Fruit fly (Drosophila melanogaster) whole organism, embryonic: ENCODE measurements around the gene Blos4.
A peak's percentile ranks its signal among the peaks of the same experiment; 100 is the strongest.

Experiments used
- Aef1 ChIP-seq: fragments of 200-800 bp; sonication (Bioruptor generic); IDR thresholded peaks from 3 replicates; pipeline ENCODE4 v1.3.6; 2022; ENCODE audit warnings: missing biosample characterization, missing genetic modification characterization
- BtbVII ChIP-seq: fragments of 200-800 bp; sonication (Bioruptor generic); optimal IDR thresholded peaks from 3 replicates; lab custom pipeline; 2017; ENCODE audit warnings: missing biosample characterization, mild to moderate bottlenecking, missing genetic modification characterization
- CG11504 ChIP-seq: fragments of 200-800 bp; sonication (Bioruptor generic); optimal IDR thresholded peaks from 3 replicates; lab custom pipeline; 2019; ENCODE audit warnings: missing biosample characterization, mild to moderate bottlenecking, missing genetic modification characterization, moderate library complexity
- CG12942 ChIP-seq: fragments of 200-800 bp; sonication (Bioruptor generic); optimal IDR thresholded peaks from 3 replicates; lab custom pipeline; 2016; ENCODE audit warnings: missing biosample characterization, missing genetic modification characterization
- CG14441 ChIP-seq: fragments of 200-800 bp; sonication (Bioruptor generic); IDR thresholded peaks from 2 replicates; pipeline ENCODE4 v1.3.6; 2022; ENCODE audit warnings: missing biosample characterization, missing genetic modification characterization
- CG1603 ChIP-seq: fragments of 200-800 bp; sonication (Bioruptor generic); optimal IDR thresholded peaks from 2 replicates; lab custom pipeline; 2019; ENCODE audit warnings: missing biosample characterization, mild to moderate bottlenecking, missing genetic modification characterization, moderate library complexity
- CG16815 ChIP-seq: fragments of 200-800 bp; sonication (Bioruptor generic); optimal IDR thresholded peaks from 3 replicates; lab custom pipeline; 2017; ENCODE audit warnings: missing biosample characterization, mild to moderate bottlenecking, missing genetic modification characterization
- CG18011 ChIP-seq: fragments of 200-800 bp; sonication (Bioruptor generic); optimal IDR thresholded peaks from 2 replicates; lab custom pipeline; 2017; ENCODE audit warnings: missing biosample characterization, missing genetic modification characterization, mild to moderate bottlenecking, moderate library complexity, missing genotype
- CG18262 ChIP-seq: fragments of 200-800 bp; optimal IDR thresholded peaks from 3 replicates; lab custom pipeline; 2019; ENCODE audit warnings: missing biosample characterization, mild to moderate bottlenecking, missing genetic modification characterization, moderate library complexity
- CG18599 ChIP-seq: fragments of 200-800 bp; sonication (Bioruptor generic); optimal IDR thresholded peaks from 3 replicates; lab custom pipeline; 2017; ENCODE audit warnings: missing biosample characterization, missing genetic modification characterization, mild to moderate bottlenecking, moderate library complexity, missing genetic modification reagents
- CG2678 ChIP-seq: fragments of 200-800 bp; sonication (Bioruptor generic); optimal IDR thresholded peaks from 3 replicates; lab custom pipeline; 2019; ENCODE audit warnings: missing biosample characterization, mild to moderate bottlenecking, missing genetic modification characterization, moderate library complexity
- CG4282 ChIP-seq: fragments of 200-800 bp; sonication (Bioruptor generic); optimal IDR thresholded peaks from 2 replicates; lab custom pipeline; 2016; ENCODE audit warnings: missing biosample characterization, missing genetic modification characterization
- CG4707 ChIP-seq: fragments of 200-800 bp; sonication (Bioruptor generic); optimal IDR thresholded peaks from 2 replicates; lab custom pipeline; 2018; ENCODE audit warnings: missing biosample characterization, mild to moderate bottlenecking, missing genetic modification characterization, moderate library complexity
- CG7372 ChIP-seq: fragments of 200-800 bp; sonication (Bioruptor generic); IDR thresholded peaks from 2 replicates; pipeline ENCODE4 v1.3.6; 2022; ENCODE audit warnings: missing biosample characterization, missing genetic modification characterization
- CG8290 ChIP-seq, 3 experiments: fragments of 200-800 bp; sonication (Bioruptor generic); optimal IDR thresholded peaks; 2 replicates each; lab custom pipeline; 2016 to 2019; ENCODE audit warnings: missing biosample characterization in 3 of 3, missing genetic modification characterization in 3 of 3, mild to moderate bottlenecking in 2 of 3, moderate library complexity in 1 of 3
- CG8478 ChIP-seq: fragments of >200 bp; optimal IDR thresholded peaks from 2 replicates; lab custom pipeline; 2018
- D19B ChIP-seq: fragments of 200-800 bp; sonication (Bioruptor generic); optimal IDR thresholded peaks from 2 replicates; lab custom pipeline; 2017; ENCODE audit warnings: missing biosample characterization, mild to moderate bottlenecking, missing genetic modification characterization
- Dip3 ChIP-seq: fragments of 200-800 bp; sonication (Bioruptor generic); optimal IDR thresholded peaks from 3 replicates; lab custom pipeline; 2016; ENCODE audit warnings: missing biosample characterization, missing genetic modification characterization
- Drgx ChIP-seq: fragments of 200-800 bp; sonication (Bioruptor generic); IDR thresholded peaks from 2 replicates; pipeline ENCODE4 v1.3.6; 2022; ENCODE audit warnings: missing biosample characterization, missing genetic modification characterization
- E2f1 ChIP-seq: fragments of 200-800 bp; sonication (Bioruptor generic); IDR thresholded peaks from 2 replicates; pipeline ENCODE4 v1.3.6; 2022; ENCODE audit warnings: missing biosample characterization, missing genetic modification characterization
- HHEX ChIP-seq: fragments of 200-800 bp; sonication (Bioruptor generic); optimal IDR thresholded peaks from 3 replicates; lab custom pipeline; 2017; ENCODE audit warnings: missing biosample characterization, mild to moderate bottlenecking, missing genetic modification characterization, missing genetic modification reagents
- HmgZ ChIP-seq: fragments of 200-800 bp; sonication (Bioruptor generic); optimal IDR thresholded peaks from 2 replicates; lab custom pipeline; 2018; ENCODE audit warnings: missing biosample characterization, mild to moderate bottlenecking, missing genetic modification characterization
- Jarid2 ChIP-seq: fragments of 200-800 bp; sonication (Bioruptor generic); optimal IDR thresholded peaks from 3 replicates; lab custom pipeline; 2017; ENCODE audit warnings: mild to moderate bottlenecking, missing biosample characterization, missing genetic modification reagents, missing genetic modification characterization
- Kr ChIP-seq: fragments of 200-800 bp; sonication (Bioruptor generic); optimal IDR thresholded peaks from 2 replicates; lab custom pipeline; 2017; ENCODE audit warnings: missing biosample characterization, mild to moderate bottlenecking, missing genetic modification characterization
- Med ChIP-seq: fragments of 200-800 bp; sonication (Bioruptor generic); peaks from one replicate; lab custom pipeline; 2016; ENCODE audit warnings: missing biosample characterization, missing genetic modification characterization, mild to moderate bottlenecking, inconsistent platforms, moderate library complexity
- Pdp1 ChIP-seq, 2 experiments: fragments of 200-800 bp; sonication (Bioruptor generic); optimal IDR thresholded peaks; 3 replicates each; lab custom pipeline; 2016; ENCODE audit warnings: missing biosample characterization in 2 of 2, missing genetic modification characterization in 2 of 2, mild to moderate bottlenecking in 1 of 2, moderate library complexity in 1 of 2
- Scr ChIP-seq: fragments of 200-800 bp; sonication (Bioruptor generic); IDR thresholded peaks from 2 replicates; pipeline ENCODE4 v1.3.6; 2022; ENCODE audit warnings: missing biosample characterization, missing genetic modification characterization; ENCODE audit not compliant: partially characterized antibody
- Stat92E ChIP-seq, 3 experiments: fragments of >200 bp in 2 of 3; fragments of 200-800 bp in 1 of 3; sonication (Bioruptor generic) in 1 of 3; optimal IDR thresholded peaks; 2 replicates each; lab custom pipeline; 2017 to 2019; ENCODE audit warnings: missing biosample characterization in 3 of 3, missing genetic modification characterization in 3 of 3, mild to moderate bottlenecking in 1 of 3, moderate library complexity in 1 of 3
- bab2 ChIP-seq: fragments of 200-800 bp; sonication (Bioruptor generic); optimal IDR thresholded peaks from 2 replicates; lab custom pipeline; 2016; ENCODE audit warnings: missing biosample characterization, missing genetic modification characterization
- bowl ChIP-seq: fragments of 200-800 bp; sonication (Bioruptor generic); IDR thresholded peaks from 2 replicates; pipeline ENCODE4 v1.3.6; 2022; ENCODE audit warnings: missing biosample characterization, missing genetic modification characterization
- bsh ChIP-seq, 2 experiments: fragments of 200-800 bp; sonication (Bioruptor generic); optimal IDR thresholded peaks; 2 replicates each; lab custom pipeline; 2017 to 2018; ENCODE audit warnings: mild to moderate bottlenecking in 2 of 2, missing biosample characterization in 2 of 2, missing genetic modification characterization in 2 of 2, moderate library complexity in 1 of 2
- crol ChIP-seq: fragments of 200-800 bp; sonication (Bioruptor generic); IDR thresholded peaks from 2 replicates; pipeline ENCODE4 v1.3.6; 2022; ENCODE audit warnings: missing biosample characterization, missing genetic modification characterization
- eve ChIP-seq, 2 experiments: fragments of >200 bp; optimal IDR thresholded peaks; 2 replicates each; lab custom pipeline; 2017; ENCODE audit warnings: missing biosample characterization in 2 of 2, missing genetic modification characterization in 2 of 2
- ewg ChIP-seq: fragments of 200-800 bp; sonication (Bioruptor generic); optimal IDR thresholded peaks from 3 replicates; lab custom pipeline; 2017; ENCODE audit warnings: mild to moderate bottlenecking, missing biosample characterization, missing genetic modification reagents, missing genetic modification characterization
- gce ChIP-seq: fragments of 200-800 bp; sonication (Bioruptor generic); IDR thresholded peaks from 3 replicates; pipeline ENCODE4 v1.3.6; 2022; ENCODE audit warnings: missing biosample characterization, missing genetic modification characterization
- grn ChIP-seq: fragments of 200-800 bp; sonication (Bioruptor generic); optimal IDR thresholded peaks from 3 replicates; lab custom pipeline; 2017; ENCODE audit warnings: missing biosample characterization, missing genetic modification characterization
- gro ChIP-seq: fragments of 200-800 bp; sonication (Bioruptor generic); optimal IDR thresholded peaks from 2 replicates; lab custom pipeline; 2016; ENCODE audit warnings: missing biosample characterization, missing genetic modification characterization
- ind ChIP-seq: fragments of 200-800 bp; sonication (Bioruptor generic); optimal IDR thresholded peaks from 3 replicates; lab custom pipeline; 2016; ENCODE audit warnings: missing biosample characterization, missing genetic modification characterization
- jigr1 ChIP-seq: fragments of 200-800 bp; sonication (Bioruptor generic); IDR thresholded peaks from 3 replicates; pipeline ENCODE4 v1.3.6; 2022; ENCODE audit warnings: missing biosample characterization, missing genetic modification characterization
- lab ChIP-seq: fragments of 200-800 bp; sonication (Bioruptor generic); optimal IDR thresholded peaks from 3 replicates; lab custom pipeline; 2017; ENCODE audit warnings: missing biosample characterization, missing genetic modification characterization, mild to moderate bottlenecking, moderate library complexity, missing genetic modification reagents
- pb ChIP-seq: fragments of 200-800 bp; sonication (Bioruptor generic); optimal IDR thresholded peaks from 3 replicates; lab custom pipeline; 2016; ENCODE audit warnings: missing biosample characterization, missing genetic modification characterization
- sd ChIP-seq: fragments of 200-800 bp; sonication (Bioruptor generic); optimal IDR thresholded peaks from 3 replicates; lab custom pipeline; 2018; ENCODE audit warnings: missing biosample characterization, mild to moderate bottlenecking, missing genetic modification characterization, moderate library complexity
- sens ChIP-seq: fragments of 200-800 bp; sonication (Bioruptor generic); peaks from one replicate; lab custom pipeline; 2016; ENCODE audit warnings: missing biosample characterization, missing genetic modification characterization
- sima ChIP-seq: fragments of 200-800 bp; sonication (Bioruptor generic); optimal IDR thresholded peaks from 2 replicates; lab custom pipeline; 2016; ENCODE audit warnings: missing biosample characterization, missing genetic modification characterization
- sr ChIP-seq: fragments of 200-800 bp; sonication (Bioruptor generic); IDR thresholded peaks from 3 replicates; pipeline ENCODE4 v1.3.6; 2022; ENCODE audit warnings: missing biosample characterization, missing genetic modification characterization
- wek ChIP-seq: fragments of 200-800 bp; sonication (Bioruptor generic); optimal IDR thresholded peaks from 3 replicates; lab custom pipeline; 2018; ENCODE audit warnings: missing biosample characterization, mild to moderate bottlenecking, missing genetic modification characterization, moderate library complexity
- zf30C ChIP-seq: fragments of 200-800 bp; sonication (Bioruptor generic); optimal IDR thresholded peaks from 3 replicates; lab custom pipeline; 2018; ENCODE audit warnings: missing biosample characterization, mild to moderate bottlenecking, missing genetic modification characterization
- zfh2 ChIP-seq: fragments of 200-800 bp; sonication (Bioruptor generic); optimal IDR thresholded peaks from 2 replicates; lab custom pipeline; 2016; ENCODE audit warnings: missing biosample characterization, missing genetic modification characterization

Gene Blos4

DNA sequence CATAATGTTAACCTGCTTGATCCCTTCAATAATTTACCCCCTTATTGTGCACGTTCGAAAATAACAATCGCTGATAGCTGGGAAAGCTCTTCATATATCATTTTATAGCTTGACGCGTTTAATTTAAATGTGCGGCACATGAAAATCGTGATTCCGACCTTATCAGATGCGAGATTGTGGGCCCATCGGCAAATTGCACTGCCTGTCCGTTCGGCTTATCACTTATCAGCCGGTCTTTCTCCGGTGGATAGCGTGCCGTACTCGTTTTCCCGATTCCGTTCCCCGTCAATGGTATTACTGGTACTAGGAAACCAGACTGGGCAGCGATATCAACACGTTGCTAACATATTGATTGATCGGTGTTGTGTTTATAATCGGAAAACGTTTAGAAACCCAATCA, 18.0 kb downstream of the Blos4 start (continued):
- TF ChIP-seq CG4282 (GFP tag; lab: Kevin White, UChicago): no peak
- TF ChIP-seq lab: peak; percentile 86
- no peak for TF ChIP-seq zfh2 (GFP tag; lab: Kevin White, UChicago)
- no peak for TF ChIP-seq zf30C (GFP tag; lab: Kevin White, UChicago)
- no peak for TF ChIP-seq ind (GFP tag; lab: Kevin White, UChicago)
- no peak for TF ChIP-seq bsh (GFP tag; optimal IDR thresholded peaks at IDR 0.05; lab: Kevin White, UChicago)
- no peak for TF ChIP-seq Dip3 (GFP tag; lab: Kevin White, UChicago)
- peak; percentile 64 for TF ChIP-seq Med
- TF ChIP-seq CG18599 (GFP tag; lab: Kevin White, UChicago): no peak
- no peak for TF ChIP-seq CG18011
- no peak for TF ChIP-seq HHEX (GFP tag; lab: Kevin White, UChicago)
- no peak for TF ChIP-seq Scr
- TF ChIP-seq gro (GFP tag; lab: Kevin White, UChicago): no peak
- no peak for TF ChIP-seq CG18262 (tag; lab: Kevin White, UChicago)
- no peak for TF ChIP-seq pb
- no peak for TF ChIP-seq Kr (GFP tag; lab: Kevin White, UChicago)
- TF ChIP-seq CG16815 (GFP tag; lab: Kevin White, UChicago): no peak

DNA sequence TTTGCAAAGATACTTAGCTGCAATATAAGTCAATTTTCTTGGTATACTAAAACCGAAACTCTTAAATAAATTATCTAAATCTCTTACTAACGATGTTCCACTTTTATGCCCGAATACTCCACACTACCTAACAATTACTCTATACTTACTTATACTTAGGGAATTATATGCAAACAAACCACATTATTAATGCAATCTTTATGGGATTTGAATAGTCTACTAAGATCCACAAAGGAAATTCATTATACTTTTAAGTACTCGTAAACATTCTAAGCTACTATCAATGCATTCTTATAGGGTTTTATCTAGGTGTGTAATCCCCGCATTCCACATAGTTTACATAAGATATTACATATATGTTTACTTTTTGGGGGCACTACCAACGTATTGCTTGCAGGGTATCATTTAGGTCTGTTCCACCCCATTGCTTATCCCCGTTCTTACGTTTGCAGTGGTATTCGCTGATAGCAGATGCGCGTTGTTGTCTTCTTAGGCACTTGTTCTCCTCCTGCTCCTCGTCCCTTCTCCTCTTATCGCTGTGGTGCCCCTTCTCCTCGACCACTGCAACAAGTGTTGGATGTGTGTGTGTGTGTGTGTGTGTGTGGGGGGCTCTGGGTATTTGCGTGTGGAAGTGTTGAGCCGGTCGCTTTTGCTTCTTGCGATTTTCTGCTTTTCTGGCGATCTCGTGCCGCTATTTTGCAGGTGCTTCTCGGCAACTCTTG, 18.8 kb downstream of the Blos4 start:
- TF ChIP-seq CG8290 (GFP tag; optimal IDR thresholded peaks at IDR 0.05; lab: Kevin White, UChicago): no peak
- peak in 1 of 2 experiments; percentile 19 for TF ChIP-seq CG8290 (tag; optimal IDR thresholded peaks at IDR 0.05; lab: Kevin White, UChicago)
- no peak for TF ChIP-seq CG12942 (GFP tag; lab: Kevin White, UChicago)
- TF ChIP-seq sima: no peak
- peak in 1 of 2 experiments; percentile 8 for TF ChIP-seq eve (GFP tag; optimal IDR thresholded peaks at IDR 0.05; lab: Kevin White, UChicago)
- TF ChIP-seq CG18599 (GFP tag; lab: Kevin White, UChicago): no peak
- TF ChIP-seq sd: peak; percentile 49
- peak; percentile 38; the same call in 1 of the 3 replicates for TF ChIP-seq sr
- TF ChIP-seq jigr1 (GFP tag; lab: Robert Waterston, UW): no peak
- TF ChIP-seq grn (GFP tag; lab: Kevin White, UChicago): peak; percentile 35
- no peak for TF ChIP-seq CG7372 (GFP tag; lab: Robert Waterston, UW)
- TF ChIP-seq BtbVII (GFP tag; lab: Kevin White, UChicago): no peak
- TF ChIP-seq Drgx: peak; percentile 30
- TF ChIP-seq CG1603 (tag; lab: Kevin White, UChicago): peak; percentile 41
- peak in 1 of 3 experiments; percentile 71 for TF ChIP-seq Stat92E (GFP tag; optimal IDR thresholded peaks at IDR 0.05; lab: Kevin White, UChicago)
- peak; percentile 26 for TF ChIP-seq lab
- peak; percentile 6 for TF ChIP-seq ewg (GFP tag; lab: Kevin White, UChicago)
- peak; percentile 89 for TF ChIP-seq D19B (GFP tag; lab: Kevin White, UChicago)
- TF ChIP-seq sens (GFP tag; lab: Kevin White, UChicago): peak; percentile 81
- peak in 1 of 2 experiments; percentile 70 for TF ChIP-seq Pdp1 (GFP tag; optimal IDR thresholded peaks at IDR 0.05; lab: Kevin White, UChicago)
- TF ChIP-seq E2f1: no peak
- peak; percentile 10 for TF ChIP-seq CG4707 (GFP tag; lab: Kevin White, UChicago)
- no peak for TF ChIP-seq CG8478 (lab: Kevin White, UChicago)
- TF ChIP-seq gce: 0 out of 3 replicates have a peak, but pooled peaks have one; percentile 15
- TF ChIP-seq crol: peak; percentile 92
- TF ChIP-seq CG11504 (tag; lab: Kevin White, UChicago): peak; percentile 7
- TF ChIP-seq wek (GFP tag; lab: Kevin White, UChicago): peak; percentile 24
- TF ChIP-seq Aef1 (GFP tag; lab: Robert Waterston, UW): peak; percentile 36; the same call in 1 of the 3 replicates
- TF ChIP-seq bab2 (GFP tag; lab: Kevin White, UChicago): no peak
- TF ChIP-seq CG14441 (GFP tag; lab: Robert Waterston, UW): 0 out of 2 replicates have a peak, but pooled peaks have one; percentile 16
- TF ChIP-seq bowl: no peak
- TF ChIP-seq Jarid2 (GFP tag; lab: Kevin White, UChicago): peak; percentile 7
- peak; percentile 22 for TF ChIP-seq CG2678 (tag; lab: Kevin White, UChicago)
- TF ChIP-seq HmgZ: peak; percentile 1
